Fruit fly (Drosophila melanogaster) whole organism, embryonic: Measurements from ENCODE around the gene CG1635.

Experiments used
- CG11723 ChIP-seq: fragments of 200-800 bp; sonication (Bioruptor generic); optimal IDR thresholded peaks from 2 replicates; lab custom pipeline; 2017; ENCODE audit warnings: missing biosample characterization, mild to moderate bottlenecking, missing genetic modification characterization
- CG12299 ChIP-seq: fragments of 200-800 bp; sonication (Bioruptor generic); optimal IDR thresholded peaks from 2 replicates; lab custom pipeline; 2018; ENCODE audit warnings: missing biosample characterization, mild to moderate bottlenecking, missing genetic modification characterization
- CG13775 ChIP-seq: fragments of 200-800 bp; sonication (Bioruptor generic); optimal IDR thresholded peaks from 3 replicates; lab custom pipeline; 2017; ENCODE audit warnings: missing biosample characterization, mild to moderate bottlenecking, missing genetic modification characterization
- CG14710 ChIP-seq: fragments of 200-800 bp; sonication (Bioruptor generic); optimal IDR thresholded peaks from 3 replicates; lab custom pipeline; 2019; ENCODE audit warnings: missing biosample characterization, mild to moderate bottlenecking, missing genetic modification characterization, moderate library complexity
- CG16779 ChIP-seq: fragments of 200-800 bp; sonication (Bioruptor generic); IDR thresholded peaks from 2 replicates; pipeline ENCODE4 v1.3.6; 2022; ENCODE audit warnings: missing biosample characterization, missing genetic modification characterization
- CG18262 ChIP-seq: fragments of 200-800 bp; optimal IDR thresholded peaks from 3 replicates; lab custom pipeline; 2019; ENCODE audit warnings: missing biosample characterization, mild to moderate bottlenecking, missing genetic modification characterization, moderate library complexity
- CG2116 ChIP-seq: fragments of 200-800 bp; sonication (Bioruptor generic); optimal IDR thresholded peaks from 3 replicates; lab custom pipeline; 2018; ENCODE audit warnings: missing biosample characterization, mild to moderate bottlenecking, missing genetic modification characterization
- CG31224 ChIP-seq: fragments of 200-800 bp; sonication (Bioruptor generic); IDR thresholded peaks from 2 replicates; pipeline ENCODE4 v1.3.6; 2022; ENCODE audit warnings: missing biosample characterization, missing genetic modification characterization
- CG31365 ChIP-seq: fragments of 200-800 bp; sonication (Bioruptor generic); optimal IDR thresholded peaks from 2 replicates; lab custom pipeline; 2018; ENCODE audit warnings: missing biosample characterization, mild to moderate bottlenecking, missing genetic modification characterization
- CG3163 ChIP-seq: fragments of 200-800 bp; sonication (Bioruptor generic); optimal IDR thresholded peaks from 3 replicates; lab custom pipeline; 2016; ENCODE audit warnings: missing biosample characterization, missing genetic modification characterization
- CG34422 ChIP-seq: fragments of 200-800 bp; sonication (Bioruptor generic); IDR thresholded peaks from 3 replicates; pipeline ENCODE4 v1.3.6; 2022; ENCODE audit warnings: missing biosample characterization, missing genetic modification characterization
- CG4282 ChIP-seq: fragments of 200-800 bp; sonication (Bioruptor generic); optimal IDR thresholded peaks from 2 replicates; lab custom pipeline; 2016; ENCODE audit warnings: missing biosample characterization, missing genetic modification characterization
- CG4617 ChIP-seq: fragments of 200-800 bp; sonication (Bioruptor generic); optimal IDR thresholded peaks from 3 replicates; lab custom pipeline; 2016; ENCODE audit warnings: missing biosample characterization, missing genetic modification characterization, borderline replicate concordance
- CG6175 ChIP-seq: fragments of 200-800 bp; sonication (Bioruptor generic); IDR thresholded peaks from 3 replicates; pipeline ENCODE4 v1.3.6; 2022; ENCODE audit warnings: missing biosample characterization, missing genetic modification characterization
- CG6765 ChIP-seq: fragments of 200-800 bp; sonication (Bioruptor generic); optimal IDR thresholded peaks from 3 replicates; lab custom pipeline; 2017; ENCODE audit warnings: missing biosample characterization, mild to moderate bottlenecking, missing genetic modification characterization
- CG8089 ChIP-seq: fragments of 200-800 bp; sonication (Bioruptor generic); optimal IDR thresholded peaks from 3 replicates; lab custom pipeline; 2016; ENCODE audit warnings: missing biosample characterization, missing genetic modification characterization
- CG8290 ChIP-seq, 3 experiments: fragments of 200-800 bp; sonication (Bioruptor generic); optimal IDR thresholded peaks; 2 replicates each; lab custom pipeline; 2016 to 2019; ENCODE audit warnings: missing biosample characterization in 3 of 3, missing genetic modification characterization in 3 of 3, mild to moderate bottlenecking in 2 of 3, moderate library complexity in 1 of 3
- CG8359 ChIP-seq: fragments of 200-800 bp; sonication (Bioruptor generic); optimal IDR thresholded peaks from 2 replicates; lab custom pipeline; 2017; ENCODE audit warnings: missing biosample characterization, mild to moderate bottlenecking, missing genetic modification characterization, borderline replicate concordance
- CG8765 ChIP-seq: fragments of 200-800 bp; sonication (Bioruptor generic); IDR thresholded peaks from 2 replicates; pipeline ENCODE4 v1.3.6; 2022; ENCODE audit warnings: missing biosample characterization, missing genetic modification characterization
- CG9437 ChIP-seq: fragments of 200-800 bp; sonication (Bioruptor generic); optimal IDR thresholded peaks from 2 replicates; lab custom pipeline; 2018; ENCODE audit warnings: missing biosample characterization, mild to moderate bottlenecking, missing genetic modification characterization
- Chrac-16 ChIP-seq: fragments of 200-800 bp; sonication (Bioruptor generic); optimal IDR thresholded peaks from 3 replicates; lab custom pipeline; 2016; ENCODE audit warnings: missing biosample characterization, missing genetic modification characterization
- Dfd ChIP-seq, 2 experiments: fragments of >200 bp; optimal IDR thresholded peaks; 2 replicates each; lab custom pipeline; 2017; ENCODE audit warnings: missing biosample characterization in 2 of 2, missing genetic modification characterization in 2 of 2
- Doc3 ChIP-seq: fragments of 200-800 bp; sonication (Bioruptor generic); IDR thresholded peaks from 3 replicates; pipeline ENCODE4 v1.3.6; 2022; ENCODE audit warnings: missing biosample characterization, missing genetic modification characterization; ENCODE audit not compliant: partially characterized antibody
- E2f2 ChIP-seq: fragments of 200-800 bp; sonication (Bioruptor generic); IDR thresholded peaks from 2 replicates; pipeline ENCODE4 v1.3.6; 2022; ENCODE audit warnings: missing biosample characterization, missing genetic modification characterization
- Hmx ChIP-seq: fragments of 200-800 bp; sonication (Bioruptor generic); optimal IDR thresholded peaks from 2 replicates; lab custom pipeline; 2016; ENCODE audit warnings: missing biosample characterization, missing genetic modification characterization
- MBD-R2 ChIP-seq: fragments of 200-800 bp; sonication (Bioruptor generic); IDR thresholded peaks from 2 replicates; pipeline ENCODE4 v1.3.6; 2022; ENCODE audit warnings: missing biosample characterization, missing genetic modification characterization
- MESR4 ChIP-seq: fragments of 200-800 bp; sonication (Bioruptor generic); optimal IDR thresholded peaks from 2 replicates; lab custom pipeline; 2018; ENCODE audit warnings: missing biosample characterization, mild to moderate bottlenecking, missing genetic modification characterization, moderate library complexity
- MTF-1 ChIP-seq: fragments of 200-800 bp; sonication (Bioruptor generic); optimal IDR thresholded peaks from 2 replicates; lab custom pipeline; 2018; ENCODE audit warnings: missing biosample characterization, mild to moderate bottlenecking, missing genetic modification characterization, borderline replicate concordance
- Mad ChIP-seq: fragments of 200-800 bp; sonication (Bioruptor generic); optimal IDR thresholded peaks from 2 replicates; lab custom pipeline; 2016; ENCODE audit warnings: missing biosample characterization, missing genetic modification characterization
- Nf-YC ChIP-seq: fragments of 200-800 bp; optimal IDR thresholded peaks from 3 replicates; lab custom pipeline; 2019; ENCODE audit warnings: missing biosample characterization, mild to moderate bottlenecking, missing genetic modification characterization, moderate library complexity
- Optix ChIP-seq: fragments of 200-800 bp; sonication (Bioruptor generic); IDR thresholded peaks from 3 replicates; pipeline ENCODE4 v1.3.6; 2022; ENCODE audit warnings: missing biosample characterization, missing genetic modification characterization
- Poxn ChIP-seq: fragments of 200-800 bp; sonication (Bioruptor generic); IDR thresholded peaks from 2 replicates; pipeline ENCODE4 v1.3.6; 2022; ENCODE audit warnings: missing biosample characterization, missing genetic modification characterization
- ato ChIP-seq: fragments of 200-800 bp; sonication (Bioruptor generic); IDR thresholded peaks from 2 replicates; pipeline ENCODE4 v1.3.6; 2022; ENCODE audit warnings: missing biosample characterization, missing genetic modification characterization; ENCODE audit not compliant: partially characterized antibody
- bbx ChIP-seq: fragments of 200-800 bp; sonication (Bioruptor generic); IDR thresholded peaks from 2 replicates; pipeline ENCODE4 v1.3.6; 2022; ENCODE audit warnings: missing biosample characterization, missing genetic modification characterization; ENCODE audit not compliant: partially characterized antibody
- br ChIP-seq: fragments of >200 bp; optimal IDR thresholded peaks from 2 replicates; lab custom pipeline; 2017
- chn ChIP-seq: fragments of 200-800 bp; sonication (Bioruptor generic); optimal IDR thresholded peaks from 2 replicates; lab custom pipeline; 2016; ENCODE audit warnings: missing biosample characterization, missing genetic modification characterization
- dysf ChIP-seq: fragments of 200-800 bp; sonication (Bioruptor generic); IDR thresholded peaks from 3 replicates; pipeline ENCODE4 v1.3.6; 2022; ENCODE audit warnings: missing biosample characterization, missing genetic modification characterization
- eve ChIP-seq, 2 experiments: fragments of >200 bp; optimal IDR thresholded peaks; 2 replicates each; lab custom pipeline; 2017; ENCODE audit warnings: missing biosample characterization in 2 of 2, missing genetic modification characterization in 2 of 2
- exex ChIP-seq: fragments of 200-800 bp; sonication (Bioruptor generic); optimal IDR thresholded peaks from 4 replicates; lab custom pipeline; 2018; ENCODE audit warnings: missing biosample characterization, mild to moderate bottlenecking, missing genetic modification characterization, moderate library complexity
- eyg ChIP-seq: fragments of 200-800 bp; sonication (Bioruptor generic); optimal IDR thresholded peaks from 3 replicates; lab custom pipeline; 2016; ENCODE audit warnings: missing biosample characterization, missing genetic modification characterization
- hbn ChIP-seq: fragments of 200-800 bp; sonication (Bioruptor generic); IDR thresholded peaks from 2 replicates; pipeline ENCODE4 v1.3.6; 2022; ENCODE audit warnings: missing biosample characterization, missing genetic modification characterization; ENCODE audit not compliant: partially characterized antibody
- ken ChIP-seq: fragments of 200-800 bp; sonication (Bioruptor generic); IDR thresholded peaks from 3 replicates; pipeline ENCODE4 v1.3.6; 2022; ENCODE audit warnings: missing biosample characterization, missing genetic modification characterization
- lbe ChIP-seq: fragments of 200-800 bp; sonication (Bioruptor generic); optimal IDR thresholded peaks from 2 replicates; lab custom pipeline; 2016; ENCODE audit warnings: missing biosample characterization, mild to moderate bottlenecking, missing genetic modification characterization
- pfk ChIP-seq: fragments of 200-800 bp; sonication (Bioruptor generic); optimal IDR thresholded peaks from 2 replicates; lab custom pipeline; 2018; ENCODE audit warnings: missing biosample characterization, mild to moderate bottlenecking, missing genetic modification characterization, moderate library complexity
- pita ChIP-seq: fragments of 200-800 bp; sonication (Bioruptor generic); optimal IDR thresholded peaks from 2 replicates; lab custom pipeline; 2017; ENCODE audit warnings: missing biosample characterization, mild to moderate bottlenecking, missing genetic modification characterization
- run ChIP-seq: fragments of 200-800 bp; sonication (Bioruptor generic); optimal IDR thresholded peaks from 3 replicates; lab custom pipeline; 2018; ENCODE audit warnings: missing biosample characterization, mild to moderate bottlenecking, missing genetic modification characterization
- sob ChIP-seq: fragments of 200-800 bp; sonication (Bioruptor generic); IDR thresholded peaks from 2 replicates; pipeline ENCODE4 v1.3.6; 2022; ENCODE audit warnings: missing biosample characterization, missing genetic modification characterization
- ssp ChIP-seq: fragments of 200-800 bp; sonication (Bioruptor generic); IDR thresholded peaks from 2 replicates; pipeline ENCODE4 v1.3.6; 2022; ENCODE audit warnings: missing biosample characterization, missing genetic modification characterization
- stc ChIP-seq: fragments of 200-800 bp; sonication (Bioruptor generic); IDR thresholded peaks from 2 replicates; pipeline ENCODE4 v1.3.6; 2022; ENCODE audit warnings: missing biosample characterization, missing genetic modification characterization
- stwl ChIP-seq: fragments of 200-800 bp; sonication (Bioruptor generic); optimal IDR thresholded peaks from 3 replicates; lab custom pipeline; 2018; ENCODE audit warnings: missing biosample characterization, mild to moderate bottlenecking, missing genetic modification characterization, moderate library complexity
- zf30C ChIP-seq: fragments of 200-800 bp; sonication (Bioruptor generic); optimal IDR thresholded peaks from 3 replicates; lab custom pipeline; 2018; ENCODE audit warnings: missing biosample characterization, mild to moderate bottlenecking, missing genetic modification characterization
- zfh2 ChIP-seq: fragments of 200-800 bp; sonication (Bioruptor generic); optimal IDR thresholded peaks from 2 replicates; lab custom pipeline; 2016; ENCODE audit warnings: missing biosample characterization, missing genetic modification characterization

The CG1635 gene

DNA sequence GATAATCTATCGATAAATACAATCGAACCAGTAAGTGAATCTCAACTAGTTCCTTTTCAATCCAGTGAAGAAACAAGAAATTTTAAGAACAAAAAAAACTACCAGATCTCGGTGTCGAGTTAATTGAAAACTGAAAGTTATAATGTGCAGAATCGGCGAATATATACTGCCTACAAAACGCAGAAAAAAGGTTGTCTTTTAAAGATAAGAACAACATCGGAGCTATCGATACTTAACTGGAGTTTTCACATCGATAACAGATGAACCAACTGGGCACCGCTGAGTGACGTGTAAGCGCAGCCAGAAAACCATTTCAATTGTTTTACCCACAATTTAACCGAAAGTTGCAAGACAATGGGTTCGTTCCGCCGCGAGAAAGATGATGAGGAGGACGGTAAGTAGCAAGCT is 16.6 kb upstream of the CG1635 start, which contains the start of gene gammaCOP (continued):
- TF ChIP-seq MBD-R2 (GFP tag; lab: Robert Waterston, UW) (peak; percentile 43), CG11723 (GFP tag; lab: Kevin White, UChicago) (no peak), Doc3 (peak; percentile 92), sob (GFP tag; lab: Robert Waterston, UW) (no peak), CG8290 (GFP tag; optimal IDR thresholded peaks at IDR 0.05; lab: Kevin White, UChicago) (peak; percentile 21), CG8290 (tag; optimal IDR thresholded peaks at IDR 0.05; lab: Kevin White, UChicago) (no peak), CG8765 (GFP tag; lab: Robert Waterston, UW) (no peak), lbe (GFP tag; lab: Kevin White, UChicago) (peak; percentile 11), pfk (GFP tag; lab: Kevin White, UChicago) (no peak), eyg (GFP tag; lab: Kevin White, UChicago) (peak; percentile 5), exex (tag; lab: Kevin White, UChicago) (no peak), chn (GFP tag; lab: Kevin White, UChicago) (no peak), ssp (GFP tag; lab: Robert Waterston, UW) (no peak), Optix (no peak), CG13775 (GFP tag; lab: Kevin White, UChicago) (no peak), Mad (GFP tag; lab: Kevin White, UChicago) (no peak), zf30C (GFP tag; lab: Kevin White, UChicago) (no peak), hbn (GFP tag; lab: Robert Waterston, UW) (peak; percentile 90), Nf-YC (tag; lab: Kevin White, UChicago) (no peak), ato (GFP tag; lab: Robert Waterston, UW) (peak; percentile 76), CG6765 (GFP tag; lab: Kevin White, UChicago) (no peak), bbx (GFP tag; lab: Robert Waterston, UW) (peak; percentile 81), CG8359 (GFP tag; lab: Kevin White, UChicago) (no peak), Poxn (GFP tag; lab: Robert Waterston, UW) (no peak), CG6175 (GFP tag; lab: Robert Waterston, UW) (no peak), pita (no peak), CG4282 (GFP tag; lab: Kevin White, UChicago) (no peak), CG31224 (GFP tag; lab: Robert Waterston, UW) (no peak), MTF-1 (GFP tag; lab: Kevin White, UChicago) (no peak), CG12299 (tag; lab: Kevin White, UChicago) (no peak), CG4617 (GFP tag; lab: Kevin White, UChicago) (peak; percentile 42), CG14710 (peak; percentile 50), CG9437 (GFP tag; lab: Kevin White, UChicago) (no peak), CG8089 (GFP tag; lab: Kevin White, UChicago) (no peak), zfh2 (GFP tag; lab: Kevin White, UChicago) (peak; percentile 2), Chrac-16 (GFP tag; lab: Kevin White, UChicago) (no peak), CG2116 (GFP tag; lab: Kevin White, UChicago) (peak; percentile 89), stc (no peak), stwl (tag; lab: Kevin White, UChicago) (peak; percentile 40), E2f2 (GFP tag; lab: Robert Waterston, UW) (peak; percentile 91), dysf (GFP tag; lab: Robert Waterston, UW) (no peak), CG3163 (GFP tag; lab: Kevin White, UChicago) (no peak), Hmx (GFP tag; lab: Kevin White, UChicago) (no peak), CG31365 (tag; lab: Kevin White, UChicago) (no peak), MESR4 (GFP tag; lab: Kevin White, UChicago) (peak; percentile 95), CG34422 (GFP tag; lab: Robert Waterston, UW) (no peak), eve (GFP tag; optimal IDR thresholded peaks at IDR 0.05; lab: Kevin White, UChicago) (no peak), ken (GFP tag; lab: Robert Waterston, UW) (no peak), CG18262 (tag; lab: Kevin White, UChicago) (no peak), Dfd (GFP tag; optimal IDR thresholded peaks at IDR 0.05; lab: Kevin White, UChicago) (no peak), br (lab: Kevin White, UChicago) (no peak), run (no peak), CG16779 (GFP tag; lab: Robert Waterston, UW) (no peak)
